Worm (Caenorhabditis elegans): ENCODE data around the gene alh-8.
A peak's percentile ranks its signal among the peaks of the same experiment; 100 is the strongest.

alh-8 gene

DNA sequence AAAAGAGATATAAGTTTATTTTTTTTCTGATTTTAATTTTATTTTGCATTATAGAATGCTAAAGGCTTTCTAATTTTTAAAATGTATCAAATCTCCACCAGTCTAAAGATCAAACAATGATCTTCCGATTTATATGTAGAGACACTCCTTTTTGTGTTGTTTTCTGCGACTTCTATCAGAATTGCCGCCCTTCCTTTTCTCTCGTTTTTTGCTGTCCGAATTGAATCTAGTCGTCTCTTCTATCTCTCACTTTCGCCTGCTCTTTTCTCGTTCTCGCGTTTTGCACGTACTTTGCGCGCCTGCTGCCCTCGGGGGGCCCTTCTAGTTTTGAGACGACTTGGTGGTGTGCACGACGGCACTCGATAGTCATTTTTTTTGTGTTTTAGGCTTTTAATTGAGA lies 4.5 kb upstream of the alh-8 start:
- no peak for TF ChIP-seq hmg-4 (GFP tag; optimal IDR thresholded peaks at IDR 0.05)
- TF ChIP-seq sea-1 (GFP tag; conservative IDR thresholded peaks at IDR 0.05) = no peak
- no peak for TF ChIP-seq ets-7 (tag; optimal IDR thresholded peaks at IDR 0.05)
- no peak for TF ChIP-seq B0310.2 (tag; optimal IDR thresholded peaks at IDR 0.05)
- TF ChIP-seq tbx-37 (GFP tag; conservative IDR thresholded peaks at IDR 0.05) = no peak
- TF ChIP-seq tbx-11 (GFP tag; IDR thresholded peaks at IDR 0.05) = no peak
- no peak for TF ChIP-seq ceh-13 (GFP tag; optimal IDR thresholded peaks at IDR 0.05)

DNA sequence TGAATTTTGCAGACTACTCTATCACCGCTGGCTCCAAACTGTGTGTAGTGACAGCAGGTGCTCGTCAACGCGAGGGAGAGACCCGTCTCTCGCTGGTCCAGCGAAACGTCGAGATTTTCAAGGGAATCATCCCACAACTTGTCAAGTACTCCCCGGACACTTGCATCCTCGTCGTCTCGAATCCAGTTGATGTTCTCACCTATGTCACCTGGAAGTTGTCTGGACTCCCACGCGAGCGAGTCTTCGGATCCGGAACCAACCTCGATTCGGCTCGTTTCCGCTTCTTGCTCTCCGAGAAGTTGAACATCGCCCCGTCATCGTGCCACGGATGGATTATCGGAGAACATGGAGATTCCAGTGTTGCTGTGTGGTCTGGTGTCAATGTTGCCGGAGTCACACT lies 3.2 kb upstream of the alh-8 start:
- TF ChIP-seq ceh-36 (tag; optimal IDR thresholded peaks at IDR 0.05) (no peak), hmg-4 (GFP tag; optimal IDR thresholded peaks at IDR 0.05) (no peak), tra-4 (tag; optimal IDR thresholded peaks at IDR 0.05) (no peak), flt-1 (GFP tag; IDR thresholded peaks at IDR 0.05) (no peak), hmbx-1 (tag; optimal IDR thresholded peaks at IDR 0.05) (no peak), pes-1 (GFP tag; IDR thresholded peaks at IDR 0.05) (no peak), F13C5.2 (tag; optimal IDR thresholded peaks at IDR 0.05) (no peak), ets-7 (tag; optimal IDR thresholded peaks at IDR 0.05) (no peak), tbx-37 (GFP tag; conservative IDR thresholded peaks at IDR 0.05) (no peak)

DNA sequence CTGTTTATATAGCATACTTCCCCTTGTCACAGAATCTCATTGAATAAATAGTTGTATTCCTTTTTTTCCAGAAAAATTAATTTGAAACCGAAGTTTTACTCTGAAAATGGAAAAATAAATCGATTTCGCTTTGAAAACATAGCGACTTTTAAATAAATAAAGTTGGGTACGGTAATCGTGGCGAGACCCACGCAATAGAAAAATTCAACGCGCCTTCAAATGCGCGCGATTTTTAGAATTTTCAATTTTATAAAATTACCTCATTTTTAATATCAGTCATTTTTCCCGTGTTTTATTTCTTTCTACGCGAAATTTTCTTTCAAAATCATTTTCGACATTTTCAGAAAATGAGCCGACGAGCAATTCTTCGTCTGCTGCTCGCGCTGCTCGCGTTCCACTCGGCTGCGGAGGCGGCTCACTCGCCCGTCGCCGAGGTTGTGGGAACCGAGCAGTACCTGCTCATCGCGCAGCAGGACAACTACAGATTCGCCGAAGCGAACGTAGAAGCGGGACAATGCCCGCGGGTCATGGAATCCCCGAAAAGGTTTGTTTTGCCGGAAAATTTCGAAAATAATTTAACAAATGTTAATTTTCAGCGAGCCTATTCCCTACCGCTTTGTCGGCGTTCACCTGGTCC lies 2.3 kb upstream of the alh-8 start, which contains the start of gene F13D12.5:
TSS of gene F13D12.5 (plus strand) at position 345 of the 637 bp plus-strand sequence.
- TF ChIP-seq tbx-11 (GFP tag; IDR thresholded peaks at IDR 0.05) = no peak
- peak; percentile 1 for TF ChIP-seq tra-4 (tag; optimal IDR thresholded peaks at IDR 0.05)

- TF ChIP-seq ceh-36 (tag; optimal IDR thresholded peaks at IDR 0.05) (no peak), ets-7 (tag; optimal IDR thresholded peaks at IDR 0.05) (no peak), ama-1 (optimal IDR thresholded peaks at IDR 0.05) (no peak), sea-1 (GFP tag; conservative IDR thresholded peaks at IDR 0.05) (no peak), F13C5.2 (tag; optimal IDR thresholded peaks at IDR 0.05) (no peak), pes-1 (GFP tag; IDR thresholded peaks at IDR 0.05) (no peak), tra-4 (tag; optimal IDR thresholded peaks at IDR 0.05) (no peak), flt-1 (GFP tag; IDR thresholded peaks at IDR 0.05) (no peak), B0310.2 (tag; optimal IDR thresholded peaks at IDR 0.05) (no peak), tbx-37 (GFP tag; conservative IDR thresholded peaks at IDR 0.05) (no peak), ceh-13 (GFP tag; optimal IDR thresholded peaks at IDR 0.05) (no peak), hmg-4 (GFP tag; optimal IDR thresholded peaks at IDR 0.05) (no peak), hnd-1 (tag; optimal IDR thresholded peaks at IDR 0.05) (no peak), hmbx-1 (tag; optimal IDR thresholded peaks at IDR 0.05) (no peak), aly-1 (tag; optimal IDR thresholded peaks at IDR 0.05) (no peak), tbx-11 (GFP tag; IDR thresholded peaks at IDR 0.05) (no peak), scrt-1 (GFP tag; IDR thresholded peaks at IDR 0.05) (no peak)
Measured at ce11 chrII:11727438-11727837, 1.4 kb upstream of the alh-8 start.

ce11 chrII:11729757-11730535 lies 1.1 kb downstream of the alh-8 start:
- TF ChIP-seq B0310.2 (tag; optimal IDR thresholded peaks at IDR 0.05) (no peak), F13C5.2 (tag; optimal IDR thresholded peaks at IDR 0.05) (no peak), ceh-36 (tag; optimal IDR thresholded peaks at IDR 0.05) (no peak), aly-1 (tag; optimal IDR thresholded peaks at IDR 0.05) (no peak), ets-7 (tag; optimal IDR thresholded peaks at IDR 0.05) (no peak), flt-1 (GFP tag; IDR thresholded peaks at IDR 0.05) (no peak), ceh-13 (GFP tag; optimal IDR thresholded peaks at IDR 0.05) (no peak), hmg-4 (GFP tag; optimal IDR thresholded peaks at IDR 0.05) (no peak), tbx-11 (GFP tag; IDR thresholded peaks at IDR 0.05) (no peak), sea-1 (GFP tag; conservative IDR thresholded peaks at IDR 0.05) (no peak), pes-1 (GFP tag; IDR thresholded peaks at IDR 0.05) (no peak), ama-1 (optimal IDR thresholded peaks at IDR 0.05) (no peak), hmbx-1 (tag; optimal IDR thresholded peaks at IDR 0.05) (no peak), tra-4 (tag; optimal IDR thresholded peaks at IDR 0.05) (no peak), tbx-37 (GFP tag; conservative IDR thresholded peaks at IDR 0.05) (no peak), hnd-1 (tag; optimal IDR thresholded peaks at IDR 0.05) (no peak), scrt-1 (GFP tag; IDR thresholded peaks at IDR 0.05) (no peak)

ce11 chrII:11731174-11731724 lies 2.4 kb downstream of the alh-8 start:
- TF ChIP-seq ceh-36 (tag; optimal IDR thresholded peaks at IDR 0.05) = no peak
- TF ChIP-seq tbx-37 (GFP tag; conservative IDR thresholded peaks at IDR 0.05) = no peak
- TF ChIP-seq flt-1 (GFP tag; IDR thresholded peaks at IDR 0.05) = no peak
- no peak for TF ChIP-seq B0310.2 (tag; optimal IDR thresholded peaks at IDR 0.05)
- no peak for TF ChIP-seq tbx-11 (GFP tag; IDR thresholded peaks at IDR 0.05)
- TF ChIP-seq pes-1 (GFP tag; IDR thresholded peaks at IDR 0.05) = no peak
- no peak for TF ChIP-seq tra-4 (tag; optimal IDR thresholded peaks at IDR 0.05)
- TF ChIP-seq sea-1 (GFP tag; conservative IDR thresholded peaks at IDR 0.05) = no peak

DNA sequence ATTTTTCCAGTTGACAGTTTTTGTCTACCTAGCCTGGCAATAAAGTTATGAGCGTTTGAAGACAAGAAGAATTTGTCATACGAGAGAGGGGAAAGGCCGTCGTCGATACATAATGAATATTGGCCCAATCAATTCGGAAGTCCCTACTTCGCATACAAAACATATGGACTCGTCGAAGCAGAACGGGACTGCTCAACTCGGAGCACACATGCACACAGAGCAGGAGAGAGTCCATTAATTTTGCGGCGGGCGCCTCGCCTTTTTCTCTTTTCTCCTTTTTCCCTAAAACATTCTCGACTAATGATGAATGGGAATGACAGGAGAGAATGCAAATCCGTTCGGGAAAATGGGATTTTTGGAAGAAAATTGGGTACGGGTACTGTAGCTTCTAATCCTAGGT lies 3.7 kb downstream of the alh-8 start, which contains the start of gene F13D12.8:
TSS of gene F13D12.8 (minus strand) at position 82 of the 400 bp plus-strand sequence.
- no peak for TF ChIP-seq tbx-11 (GFP tag; IDR thresholded peaks at IDR 0.05)
- no peak for TF ChIP-seq aly-1 (tag; optimal IDR thresholded peaks at IDR 0.05)
- no peak for TF ChIP-seq pes-1 (GFP tag; IDR thresholded peaks at IDR 0.05)
- TF ChIP-seq tra-4 (tag; optimal IDR thresholded peaks at IDR 0.05) = no peak
- no peak for TF ChIP-seq flt-1 (GFP tag; IDR thresholded peaks at IDR 0.05)
- TF ChIP-seq ama-1 (optimal IDR thresholded peaks at IDR 0.05) = no peak
- no peak for TF ChIP-seq tbx-37 (GFP tag; conservative IDR thresholded peaks at IDR 0.05)
